Fruit fly (Drosophila melanogaster): Measurements from ENCODE around the gene CycK.

The CycK gene

DNA sequence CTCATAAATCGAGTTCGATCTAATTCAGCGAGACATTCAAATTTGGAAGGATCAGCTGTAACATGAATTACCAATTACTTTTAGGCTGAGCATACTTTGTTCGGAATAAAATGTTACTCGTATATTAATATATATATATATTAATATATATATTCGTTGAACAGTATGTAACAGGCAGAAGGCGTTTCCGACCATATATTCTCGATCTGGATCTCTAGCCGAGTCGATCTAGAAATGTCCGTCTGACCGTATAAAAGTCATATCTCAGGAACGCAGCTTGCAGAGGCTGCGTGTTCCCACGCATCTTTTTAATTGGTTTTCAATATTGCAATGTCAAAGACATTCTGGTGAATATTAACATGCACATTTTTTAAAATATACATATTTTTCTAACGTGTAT is 25.6 kb downstream of the CycK start, which contains the start of gene tplus3b:
TSS of gene tplus3b (minus strand) at position 101 of the 400 bp plus-strand sequence.
- TF ChIP-seq CG6854 (GFP tag; optimal IDR thresholded peaks at IDR 0.05), result no peak
- no peak for TF ChIP-seq cyc (GFP tag; optimal IDR thresholded peaks at IDR 0.05)
- no peak for TF ChIP-seq Ets21C (GFP tag; optimal IDR thresholded peaks at IDR 0.05)
- TF ChIP-seq fd85E (GFP tag; optimal IDR thresholded peaks at IDR 0.05), result no peak
- no peak for TF ChIP-seq CG8119 (GFP tag; IDR thresholded peaks at IDR 0.05)
- no peak for TF ChIP-seq svp (GFP tag)
- TF ChIP-seq lz (GFP tag; optimal IDR thresholded peaks at IDR 0.05), result no peak
- TF ChIP-seq Met (GFP tag; optimal IDR thresholded peaks at IDR 0.05), result no peak
- no peak for TF ChIP-seq achi (GFP tag; optimal IDR thresholded peaks at IDR 0.05)
- no peak for TF ChIP-seq CG6276 (GFP tag; optimal IDR thresholded peaks at IDR 0.05)
- TF ChIP-seq CG9139 (GFP tag; optimal IDR thresholded peaks at IDR 0.05), result no peak
- no peak for TF ChIP-seq ss (GFP tag; optimal IDR thresholded peaks at IDR 0.05)
- no peak for TF ChIP-seq CG11902 (GFP tag; optimal IDR thresholded peaks at IDR 0.05)

DNA sequence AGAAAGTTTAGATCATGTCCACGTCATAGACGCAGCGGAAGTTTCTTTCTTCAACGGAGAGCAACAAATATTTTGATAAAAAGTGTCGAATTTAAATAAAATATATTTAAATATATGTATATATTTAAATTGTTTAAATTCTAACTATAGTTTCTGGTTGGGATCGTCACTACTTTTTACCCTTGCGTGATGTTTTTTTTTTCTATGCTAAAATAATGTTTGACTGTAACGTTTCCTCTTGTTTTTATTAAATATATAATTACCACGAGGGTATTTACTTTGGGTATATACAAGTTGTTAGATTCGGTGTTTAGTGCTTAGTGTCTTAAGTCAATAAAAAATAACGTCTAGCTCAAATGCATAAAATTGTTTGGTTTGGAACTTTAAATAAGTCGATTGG is 50.6 kb downstream of the CycK start, which contains the start of gene ttm3:
TSS of gene ttm3 (plus strand) at position 301 of the 400 bp plus-strand sequence.
- TF ChIP-seq spab (GFP tag; optimal IDR thresholded peaks at IDR 0.05), result no peak
- TF ChIP-seq Hr39 (GFP tag; optimal IDR thresholded peaks at IDR 0.05), result no peak
- TF ChIP-seq fd59A (GFP tag; optimal IDR thresholded peaks at IDR 0.05), result no peak
- TF ChIP-seq lz (GFP tag; optimal IDR thresholded peaks at IDR 0.05), result no peak
- no peak for TF ChIP-seq CG4318 (GFP tag; optimal IDR thresholded peaks at IDR 0.05)
- TF ChIP-seq esn (GFP tag; optimal IDR thresholded peaks at IDR 0.05), result no peak
- TF ChIP-seq CG6808 (GFP tag; optimal IDR thresholded peaks at IDR 0.05), result no peak
- no peak for TF ChIP-seq CG11294 (GFP tag; IDR thresholded peaks at IDR 0.05)
- TF ChIP-seq Sox102F (GFP tag; optimal IDR thresholded peaks at IDR 0.05), result no peak
- TF ChIP-seq CG6854 (GFP tag; optimal IDR thresholded peaks at IDR 0.05), result no peak
- TF ChIP-seq svp (GFP tag), result no peak
- no peak for TF ChIP-seq CG3032 (tag; optimal IDR thresholded peaks at IDR 0.05)
- no peak for TF ChIP-seq CG1621 (tag; optimal IDR thresholded peaks at IDR 0.05)
- TF ChIP-seq Blimp-1 (GFP tag; optimal IDR thresholded peaks at IDR 0.05), result no peak
- no peak for TF ChIP-seq CG10669 (GFP tag; optimal IDR thresholded peaks at IDR 0.05)
- TF ChIP-seq achi (GFP tag; optimal IDR thresholded peaks at IDR 0.05), result no peak
- TF ChIP-seq CG6163 (GFP tag; IDR thresholded peaks at IDR 0.05), result no peak
- TF ChIP-seq CG16779 (tag; optimal IDR thresholded peaks at IDR 0.05), result no peak

Measured in whole organism, prepupa.